Worm (Caenorhabditis elegans): ENCODE data around the gene unc-69.

unc-69 gene

DNA sequence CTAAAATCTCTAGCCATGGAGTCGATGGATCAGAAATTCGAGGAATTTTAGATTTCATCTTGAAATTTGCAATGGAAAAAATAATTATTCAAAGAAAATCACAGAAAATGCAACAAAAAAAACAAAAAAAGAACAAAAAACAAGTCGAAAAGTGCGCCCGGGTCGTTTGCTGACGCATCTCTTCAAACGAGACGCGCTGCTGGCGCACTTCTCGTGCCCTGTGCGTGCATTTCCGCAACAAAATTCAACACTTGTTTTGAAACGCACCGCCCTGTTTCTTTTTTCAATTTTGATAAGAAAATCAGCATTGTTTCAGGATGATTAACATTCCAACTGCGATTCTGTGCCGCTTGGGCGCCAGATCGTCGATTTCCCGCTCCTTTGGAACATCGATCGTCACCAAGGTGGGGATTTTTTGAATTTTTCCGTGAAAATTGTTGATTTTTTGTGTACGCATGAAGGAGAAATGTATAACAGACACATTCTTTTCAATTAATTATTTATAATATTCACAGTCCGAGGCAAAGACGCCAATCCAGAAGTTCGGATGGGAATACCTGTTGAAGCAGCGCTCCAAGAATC lies 15.3 kb downstream of the unc-69 start, which contains the start of the genes jmjd-4 and mev-1:
TSS of gene jmjd-4 (minus strand) at position 58 of the 582 bp plus-strand sequence.
TSS of gene mev-1 (plus strand) at position 317 of the 582 bp plus-strand sequence.
- TF ChIP-seq ZK546.5 (tag; optimal IDR thresholded peaks at IDR 0.05), result peak; percentile 36
- TF ChIP-seq mbf-1 (tag; optimal IDR thresholded peaks at IDR 0.05), result no peak
- peak; percentile 77 for TF ChIP-seq egl-27 (tag; optimal IDR thresholded peaks at IDR 0.05)
- TF ChIP-seq R02D3.7 (tag; optimal IDR thresholded peaks at IDR 0.05), result peak; percentile 49
- TF ChIP-seq zag-1 (tag; optimal IDR thresholded peaks at IDR 0.05), result peak; percentile 39
- peak; percentile 19 for TF ChIP-seq sem-4 (tag; optimal IDR thresholded peaks at IDR 0.05)
- no peak for TF ChIP-seq dmd-4 (tag; optimal IDR thresholded peaks at IDR 0.05)
- peak; percentile 77 for TF ChIP-seq nhr-129 (tag; optimal IDR thresholded peaks at IDR 0.05)
- TF ChIP-seq nhr-10 (tag; optimal IDR thresholded peaks at IDR 0.05), result peak; percentile 52
- TF ChIP-seq alr-1 (tag; optimal IDR thresholded peaks at IDR 0.05), result no peak
- TF ChIP-seq snpc-4 (tag; optimal IDR thresholded peaks at IDR 0.05), result peak; percentile 63
- no peak for TF ChIP-seq lin-39 (tag; optimal IDR thresholded peaks at IDR 0.05)
- TF ChIP-seq lin-13 (GFP tag; optimal IDR thresholded peaks at IDR 0.05), result peak; percentile 78
- TF ChIP-seq nhr-23 (tag; optimal IDR thresholded peaks at IDR 0.05), result no peak
- TF ChIP-seq unc-39 (tag; optimal IDR thresholded peaks at IDR 0.05), result no peak
- no peak for TF ChIP-seq elt-3 (tag; optimal IDR thresholded peaks at IDR 0.05)
- TF ChIP-seq lin-11 (tag; optimal IDR thresholded peaks at IDR 0.05), result peak; percentile 85
- TF ChIP-seq unc-62 (GFP tag; optimal IDR thresholded peaks at IDR 0.05), result no peak
- TF ChIP-seq F13H6.1 (tag; optimal IDR thresholded peaks at IDR 0.05), result peak; percentile 84
- TF ChIP-seq unc-55 (GFP tag; optimal IDR thresholded peaks at IDR 0.05), result peak; percentile 87
- peak; percentile 91 for TF ChIP-seq fos-1 (tag; optimal IDR thresholded peaks at IDR 0.05)
- TF ChIP-seq nhr-25 (tag; optimal IDR thresholded peaks at IDR 0.05), result peak; percentile 80
- peak; percentile 44 for TF ChIP-seq ztf-4 (tag; optimal IDR thresholded peaks at IDR 0.05)
- TF ChIP-seq nhr-77 (tag; optimal IDR thresholded peaks at IDR 0.05), result peak; percentile 32
- TF ChIP-seq gmeb-1 (tag; optimal IDR thresholded peaks at IDR 0.05), result peak; percentile 90
- peak; percentile 79 for TF ChIP-seq sma-9 (GFP tag; optimal IDR thresholded peaks at IDR 0.05)
- no peak for TF ChIP-seq sma-9 (tag; optimal IDR thresholded peaks at IDR 0.05)
- peak in 1 of 2 experiments; percentile 46 for TF ChIP-seq mdl-1 (tag; optimal IDR thresholded peaks at IDR 0.05)
- peak; percentile 87 for TF ChIP-seq crh-2 (tag; optimal IDR thresholded peaks at IDR 0.05)
- no peak for TF ChIP-seq nhr-12 (tag; optimal IDR thresholded peaks at IDR 0.05)
- no peak for TF ChIP-seq elt-1 (tag; optimal IDR thresholded peaks at IDR 0.05)
- no peak for TF ChIP-seq ztf-11 (tag; optimal IDR thresholded peaks at IDR 0.05)
- TF ChIP-seq lsy-2 (tag; optimal IDR thresholded peaks at IDR 0.05), result peak; percentile 89 to 94
- peak; percentile 63 for TF ChIP-seq mab-5 (tag; optimal IDR thresholded peaks at IDR 0.05)
- TF ChIP-seq peb-1 (tag; optimal IDR thresholded peaks at IDR 0.05), result no peak
- TF ChIP-seq C34F6.9 (tag; optimal IDR thresholded peaks at IDR 0.05), result peak; percentile 95
- TF ChIP-seq ama-1 (optimal IDR thresholded peaks at IDR 0.05), result no peak
- peak; percentile 33 for TF ChIP-seq aly-2 (tag; optimal IDR thresholded peaks at IDR 0.05)
- no peak for TF ChIP-seq ceh-82 (tag; optimal IDR thresholded peaks at IDR 0.05)
- TF ChIP-seq nhr-237 (tag; optimal IDR thresholded peaks at IDR 0.05), result no peak
- TF ChIP-seq ztf-1 (GFP tag; conservative IDR thresholded peaks at IDR 0.05), result no peak
- peak; percentile 24 for TF ChIP-seq nhr-6 (tag; optimal IDR thresholded peaks at IDR 0.05)
- peak; percentile 11 for TF ChIP-seq Y55F3AM.14 (GFP tag; optimal IDR thresholded peaks at IDR 0.05)
- no peak for TF ChIP-seq nhr-11 (tag; optimal IDR thresholded peaks at IDR 0.05)
- TF ChIP-seq sma-3 (GFP tag; optimal IDR thresholded peaks at IDR 0.05), result peak; percentile 82
- TF ChIP-seq nhr-21 (tag; optimal IDR thresholded peaks at IDR 0.05), result peak; percentile 77
- TF ChIP-seq blmp-1 (tag; optimal IDR thresholded peaks at IDR 0.05; ENCODE audit: insufficient read depth), result peak; percentile 31
- TF ChIP-seq skn-1 (tag; optimal IDR thresholded peaks at IDR 0.05), result no peak
- peak; percentile 19 for TF ChIP-seq ceh-16 (tag; optimal IDR thresholded peaks at IDR 0.05)
